Fruit fly (Drosophila melanogaster) whole organism, embryonic: ENCODE data around the gene CG13842.

Experiments used
- ATbp ChIP-seq: fragments of 200-800 bp; sonication (Bioruptor generic); optimal IDR thresholded peaks from 2 replicates; lab custom pipeline; 2017; ENCODE audit warnings: missing biosample characterization, mild to moderate bottlenecking, missing genetic modification characterization, missing genetic modification reagents
- Ada2b ChIP-seq: fragments of 200-800 bp; sonication (Bioruptor generic); IDR thresholded peaks from 2 replicates; pipeline ENCODE4 v1.3.6; 2022; ENCODE audit warnings: missing biosample characterization, missing genetic modification characterization
- Atf-2 ChIP-seq: fragments of 200-800 bp; sonication (Bioruptor generic); optimal IDR thresholded peaks from 2 replicates; lab custom pipeline; 2016; ENCODE audit warnings: missing biosample characterization, missing genetic modification characterization
- Awh ChIP-seq: fragments of 200-800 bp; sonication (Bioruptor generic); IDR thresholded peaks from 2 replicates; pipeline ENCODE4, ENCODE4 v1.3.6; 2022; ENCODE audit warnings: missing biosample characterization, missing genetic modification characterization
- C15 ChIP-seq: fragments of 200-800 bp; sonication (Bioruptor generic); IDR thresholded peaks from 3 replicates; pipeline ENCODE4 v1.3.6; 2022; ENCODE audit warnings: missing biosample characterization, missing genetic modification characterization
- CG10321 ChIP-seq: fragments of 200-800 bp; sonication (Bioruptor generic); IDR thresholded peaks from 2 replicates; pipeline ENCODE4 v1.3.6; 2022; ENCODE audit warnings: missing biosample characterization, missing genetic modification characterization
- CG10543 ChIP-seq: fragments of 200-800 bp; sonication (Bioruptor generic); optimal IDR thresholded peaks from 3 replicates; lab custom pipeline; 2017; ENCODE audit warnings: missing biosample characterization, mild to moderate bottlenecking, missing genetic modification characterization, moderate library complexity
- CG10979 ChIP-seq: fragments of 200-800 bp; sonication (Bioruptor generic); optimal IDR thresholded peaks from 2 replicates; lab custom pipeline; 2018; ENCODE audit warnings: missing biosample characterization, mild to moderate bottlenecking, missing genetic modification characterization, moderate library complexity
- CG11695 ChIP-seq: fragments of 200-800 bp; sonication (Bioruptor generic); IDR thresholded peaks from 3 replicates; pipeline ENCODE4 v1.3.6; 2022; ENCODE audit warnings: missing biosample characterization, missing genetic modification characterization
- CG12769 ChIP-seq: fragments of 200-800 bp; sonication (Bioruptor generic); optimal IDR thresholded peaks from 2 replicates; lab custom pipeline; 2019; ENCODE audit warnings: missing biosample characterization, mild to moderate bottlenecking, missing genetic modification characterization, moderate library complexity
- CG13296 ChIP-seq: fragments of 200-800 bp; sonication (Bioruptor generic); optimal IDR thresholded peaks from 3 replicates; lab custom pipeline; 2018; ENCODE audit warnings: missing biosample characterization, mild to moderate bottlenecking, missing genetic modification characterization
- CG18599 ChIP-seq: fragments of 200-800 bp; sonication (Bioruptor generic); optimal IDR thresholded peaks from 3 replicates; lab custom pipeline; 2017; ENCODE audit warnings: missing biosample characterization, missing genetic modification characterization, mild to moderate bottlenecking, moderate library complexity, missing genetic modification reagents
- CG2199 ChIP-seq: fragments of 200-800 bp; sonication (Bioruptor generic); IDR thresholded peaks from 3 replicates; pipeline ENCODE4 v1.3.6; 2022; ENCODE audit warnings: missing biosample characterization, missing genetic modification characterization
- CG3995 ChIP-seq: fragments of 200-800 bp; sonication (Bioruptor generic); optimal IDR thresholded peaks from 3 replicates; lab custom pipeline; 2016; ENCODE audit warnings: missing biosample characterization, missing genetic modification characterization
- CG4328 ChIP-seq: fragments of 200-800 bp; sonication (Bioruptor generic); optimal IDR thresholded peaks from 3 replicates; lab custom pipeline; 2017; ENCODE audit warnings: missing biosample characterization, missing genetic modification reagents, missing genetic modification characterization
- CG4404 ChIP-seq: fragments of 200-800 bp; sonication (Bioruptor generic); IDR thresholded peaks from 2 replicates; pipeline ENCODE4 v1.3.6; 2022; ENCODE audit warnings: missing biosample characterization, missing genetic modification characterization
- CG5180 ChIP-seq: fragments of 200-800 bp; sonication (Bioruptor generic); optimal IDR thresholded peaks from 3 replicates; lab custom pipeline; 2017; ENCODE audit warnings: missing biosample characterization, missing genetic modification characterization, mild to moderate bottlenecking, moderate library complexity, missing genetic modification reagents
- CG7372 ChIP-seq: fragments of 200-800 bp; sonication (Bioruptor generic); IDR thresholded peaks from 2 replicates; pipeline ENCODE4 v1.3.6; 2022; ENCODE audit warnings: missing biosample characterization, missing genetic modification characterization
- CG7556 ChIP-seq: fragments of 200-800 bp; sonication (Bioruptor generic); optimal IDR thresholded peaks from 2 replicates; lab custom pipeline; 2017; ENCODE audit warnings: missing biosample characterization, mild to moderate bottlenecking, missing genetic modification characterization
- Fer1 ChIP-seq: fragments of 200-800 bp; sonication (Bioruptor generic); optimal IDR thresholded peaks from 2 replicates; lab custom pipeline; 2017; ENCODE audit warnings: missing biosample characterization, mild to moderate bottlenecking, missing genetic modification characterization
- Hmr ChIP-seq: fragments of 200-800 bp; sonication (Bioruptor generic); optimal IDR thresholded peaks from 3 replicates; lab custom pipeline; 2017; ENCODE audit warnings: mild to moderate bottlenecking, missing biosample characterization, missing genetic modification reagents, missing genetic modification characterization
- Hr78 ChIP-seq, 2 experiments: fragments of 200-800 bp in 1 of 2; fragments of >200 bp in 1 of 2; sonication (Bioruptor generic) in 1 of 2; optimal IDR thresholded peaks; 2 replicates each; lab custom pipeline; 2017 to 2019; ENCODE audit warnings: missing biosample characterization in 2 of 2, missing genetic modification characterization in 2 of 2, mild to moderate bottlenecking in 1 of 2, moderate library complexity in 1 of 2
- Med ChIP-seq: fragments of 200-800 bp; sonication (Bioruptor generic); peaks from one replicate; lab custom pipeline; 2016; ENCODE audit warnings: missing biosample characterization, missing genetic modification characterization, mild to moderate bottlenecking, inconsistent platforms, moderate library complexity
- Meics ChIP-seq: fragments of 200-800 bp; sonication (Bioruptor generic); optimal IDR thresholded peaks from 2 replicates; lab custom pipeline; 2017; ENCODE audit warnings: missing biosample characterization, mild to moderate bottlenecking, missing genetic modification characterization
- NK7.1 ChIP-seq: fragments of 200-800 bp; sonication (Bioruptor generic); optimal IDR thresholded peaks from 3 replicates; lab custom pipeline; 2016; ENCODE audit warnings: missing biosample characterization, missing genetic modification characterization
- Trl ChIP-seq, 3 experiments: fragments of >200 bp in 2 of 3; fragments of 200-800 bp in 1 of 3; sonication (Bioruptor generic) in 1 of 3; optimal IDR thresholded peaks; 2 replicates in 1 of 3; 3 replicates in 2 of 3; lab custom pipeline; 2016 to 2017; ENCODE audit warnings: missing biosample characterization in 1 of 3, missing genetic modification characterization in 1 of 3
- Xrp1 ChIP-seq: fragments of 200-800 bp; sonication (Bioruptor generic); IDR thresholded peaks from 2 replicates; pipeline ENCODE4 v1.3.6; 2022; ENCODE audit warnings: missing biosample characterization, missing genetic modification characterization
- caup ChIP-seq: fragments of 200-800 bp; sonication (Bioruptor generic); optimal IDR thresholded peaks from 3 replicates; lab custom pipeline; 2017; ENCODE audit warnings: missing biosample characterization, mild to moderate bottlenecking, missing genetic modification characterization, moderate library complexity; ENCODE audit not compliant: severe bottlenecking
- cg ChIP-seq: fragments of 200-800 bp; sonication (Bioruptor generic); optimal IDR thresholded peaks from 3 replicates; lab custom pipeline; 2019; ENCODE audit warnings: missing biosample characterization, mild to moderate bottlenecking, missing genetic modification characterization, moderate library complexity
- chinmo ChIP-seq: fragments of 200-800 bp; sonication (Bioruptor generic); IDR thresholded peaks from 4 replicates; pipeline ENCODE4 v1.3.6; 2022; ENCODE audit warnings: missing biosample characterization, missing genetic modification characterization; ENCODE audit not compliant: partially characterized antibody
- cwo ChIP-seq: fragments of 200-800 bp; sonication (Bioruptor generic); optimal IDR thresholded peaks from 3 replicates; lab custom pipeline; 2017; ENCODE audit warnings: missing biosample characterization, missing genetic modification characterization, mild to moderate bottlenecking, moderate library complexity, missing genetic modification reagents
- exex ChIP-seq: fragments of 200-800 bp; sonication (Bioruptor generic); optimal IDR thresholded peaks from 4 replicates; lab custom pipeline; 2018; ENCODE audit warnings: missing biosample characterization, mild to moderate bottlenecking, missing genetic modification characterization, moderate library complexity
- eyg ChIP-seq: fragments of 200-800 bp; sonication (Bioruptor generic); optimal IDR thresholded peaks from 3 replicates; lab custom pipeline; 2016; ENCODE audit warnings: missing biosample characterization, missing genetic modification characterization
- fd64A ChIP-seq: fragments of 200-800 bp; sonication (Bioruptor generic); optimal IDR thresholded peaks from 3 replicates; lab custom pipeline; 2018; ENCODE audit warnings: missing biosample characterization, mild to moderate bottlenecking, missing genetic modification characterization
- hb ChIP-seq: fragments of 200-800 bp; sonication (Bioruptor generic); IDR thresholded peaks from 3 replicates; pipeline ENCODE4 v1.3.6; 2022; ENCODE audit warnings: missing biosample characterization, missing genetic modification characterization; ENCODE audit not compliant: partially characterized antibody
- insv ChIP-seq, 2 experiments: fragments of 200-800 bp; sonication (Bioruptor generic); optimal IDR thresholded peaks; 3 replicates each; lab custom pipeline; 2016 to 2018; ENCODE audit warnings: missing biosample characterization in 2 of 2, missing genetic modification characterization in 2 of 2
- kay ChIP-seq: fragments of 200-800 bp; sonication (Bioruptor generic); optimal IDR thresholded peaks from 2 replicates; lab custom pipeline; 2016; ENCODE audit warnings: missing biosample characterization, missing genetic modification characterization
- kni ChIP-seq: fragments of 200-800 bp; sonication (Bioruptor generic); optimal IDR thresholded peaks from 3 replicates; lab custom pipeline; 2017; ENCODE audit warnings: mild to moderate bottlenecking, missing biosample characterization, missing genetic modification reagents, missing genetic modification characterization
- lab ChIP-seq: fragments of 200-800 bp; sonication (Bioruptor generic); optimal IDR thresholded peaks from 3 replicates; lab custom pipeline; 2017; ENCODE audit warnings: missing biosample characterization, missing genetic modification characterization, mild to moderate bottlenecking, moderate library complexity, missing genetic modification reagents
- nom ChIP-seq: fragments of 200-800 bp; sonication (Bioruptor generic); optimal IDR thresholded peaks from 2 replicates; lab custom pipeline; 2017; ENCODE audit warnings: missing biosample characterization, missing genetic modification characterization, mild to moderate bottlenecking, moderate library complexity, missing genetic modification reagents
- sens ChIP-seq: fragments of 200-800 bp; sonication (Bioruptor generic); peaks from one replicate; lab custom pipeline; 2016; ENCODE audit warnings: missing biosample characterization, missing genetic modification characterization
- stwl ChIP-seq: fragments of 200-800 bp; sonication (Bioruptor generic); optimal IDR thresholded peaks from 3 replicates; lab custom pipeline; 2018; ENCODE audit warnings: missing biosample characterization, mild to moderate bottlenecking, missing genetic modification characterization, moderate library complexity
- tap ChIP-seq: fragments of 200-800 bp; optimal IDR thresholded peaks from 3 replicates; lab custom pipeline; 2019; ENCODE audit warnings: missing biosample characterization, mild to moderate bottlenecking, missing genetic modification characterization, moderate library complexity
- wek ChIP-seq: fragments of 200-800 bp; sonication (Bioruptor generic); optimal IDR thresholded peaks from 3 replicates; lab custom pipeline; 2018; ENCODE audit warnings: missing biosample characterization, mild to moderate bottlenecking, missing genetic modification characterization, moderate library complexity

CG13842 gene

dm6 chr3R:22684948-22685253 is 22.2 kb downstream of the CG13842 start:
- peak; percentile 46 for TF ChIP-seq exex (tag; lab: Kevin White, UChicago)
- no peak for TF ChIP-seq Atf-2 (GFP tag; lab: Kevin White, UChicago)
- peak; percentile 82 for TF ChIP-seq cwo
- 0 out of 2 replicates have a peak, but pooled peaks have one; percentile 7 for TF ChIP-seq Awh (GFP tag; lab: Robert Waterston, UW)
- TF ChIP-seq sens (GFP tag; lab: Kevin White, UChicago), result peak; percentile 72
- TF ChIP-seq CG11695 (GFP tag; lab: Robert Waterston, UW), result 0 out of 3 replicates have a peak, but pooled peaks have one; percentile 14

- no peak for TF ChIP-seq CG3995 (GFP tag; lab: Kevin White, UChicago)
- TF ChIP-seq CG5180 (GFP tag; lab: Kevin White, UChicago), result no peak
- TF ChIP-seq NK7.1 (GFP tag; lab: Kevin White, UChicago), result no peak
- peak; percentile 6 for TF ChIP-seq CG18599
- peak; percentile 4 for TF ChIP-seq tap (tag; lab: Kevin White, UChicago)
- TF ChIP-seq Med (GFP tag; lab: Kevin White, UChicago), result peak; percentile 76
- TF ChIP-seq kay (GFP tag; lab: Kevin White, UChicago), result peak; percentile 42
- TF ChIP-seq Xrp1, result 0 out of 2 replicates have a peak, but pooled peaks have one; percentile 18
- peak; percentile 39 for TF ChIP-seq ATbp (GFP tag; lab: Kevin White, UChicago)
- peak; percentile 27 for TF ChIP-seq Fer1 (GFP tag; lab: Kevin White, UChicago)
- peak; percentile 19 for TF ChIP-seq Meics
- peak; percentile 1 for TF ChIP-seq CG10979
- TF ChIP-seq nom (GFP tag; lab: Kevin White, UChicago), result peak; percentile 41
- TF ChIP-seq lab (GFP tag; lab: Kevin White, UChicago), result peak; percentile 41
- peak; percentile 26 for TF ChIP-seq CG7556
- TF ChIP-seq insv (GFP tag; optimal IDR thresholded peaks at IDR 0.05; lab: Kevin White, UChicago), result no peak
- TF ChIP-seq stwl (tag; lab: Kevin White, UChicago), result no peak
- peak; percentile 55 for TF ChIP-seq Hmr (GFP tag; lab: Kevin White, UChicago)
- 0 out of 3 replicates have a peak, but pooled peaks have one; percentile 63 for TF ChIP-seq CG2199 (GFP tag; lab: Robert Waterston, UW)
- TF ChIP-seq cg (GFP tag; lab: Kevin White, UChicago), result peak; percentile 45
- peak; percentile 43 for TF ChIP-seq wek (GFP tag; lab: Kevin White, UChicago)
- TF ChIP-seq chinmo (GFP tag; lab: Robert Waterston, UW), result 0 out of 4 replicates have a peak, but pooled peaks have one; percentile 44
- peak; percentile 45 for TF ChIP-seq fd64A (GFP tag; lab: Kevin White, UChicago)
- peak in 1 of 2 experiments; percentile 35 for TF ChIP-seq Trl (optimal IDR thresholded peaks at IDR 0.05; lab: Kevin White, UChicago)
- TF ChIP-seq Trl (GFP tag; optimal IDR thresholded peaks at IDR 0.05; lab: Kevin White, UChicago), result no peak
- TF ChIP-seq CG7372, result 0 out of 2 replicates have a peak, but pooled peaks have one; percentile 31
- TF ChIP-seq CG10321 (GFP tag; lab: Robert Waterston, UW), result no peak
- peak in 1 of 2 experiments; percentile 83 for TF ChIP-seq Hr78 (GFP tag; optimal IDR thresholded peaks at IDR 0.05; lab: Kevin White, UChicago)
- TF ChIP-seq caup (GFP tag; lab: Kevin White, UChicago), result peak; percentile 9
- TF ChIP-seq Ada2b (GFP tag; lab: Robert Waterston, UW), result 0 out of 2 replicates have a peak, but pooled peaks have one; percentile 5
- no peak for TF ChIP-seq C15 (GFP tag; lab: Robert Waterston, UW)
- no peak for TF ChIP-seq hb (GFP tag; lab: Robert Waterston, UW)
- peak; percentile 30 for TF ChIP-seq CG10543 (GFP tag; lab: Kevin White, UChicago)
- TF ChIP-seq CG4328, result peak; percentile 3
- peak; percentile 29 for TF ChIP-seq kni (GFP tag; lab: Kevin White, UChicago)
- peak; percentile 32 for TF ChIP-seq CG13296
- TF ChIP-seq CG4404, result no peak
- peak; percentile 13 for TF ChIP-seq eyg (GFP tag; lab: Kevin White, UChicago)
- TF ChIP-seq exex (tag; lab: Kevin White, UChicago), result peak; percentile 90
- TF ChIP-seq CG12769 (tag; lab: Kevin White, UChicago), result peak; percentile 48
These were observed 22.8 kb downstream of the CG13842 start for dm6 chr3R:22684044-22684947.
